Worm (Caenorhabditis elegans) whole organism, L4 larva: ENCODE results near the gene srg-62.

Experiments
- daf-16 ChIP-seq, 3 experiments: sonication (generic microtip); optimal IDR thresholded peaks; 2 replicates each; lab custom pipeline; 2016 to 2017; ENCODE audit warnings: missing genetic modification characterization in 3 of 3, missing genetic modification reagents in 3 of 3, mild to moderate bottlenecking in 2 of 3, missing compliant biosample characterization in 2 of 3, missing biosample characterization in 1 of 3, moderate library complexity in 1 of 3
- fkh-10 ChIP-seq: fragments of 150-350 bp; optimal IDR thresholded peaks from 2 replicates; lab custom pipeline; 2014; ENCODE audit warnings: missing biosample characterization, missing genetic modification reagents, missing genetic modification characterization
- lin-1 ChIP-seq: fragments of 200-800 bp; sonication (Bioruptor generic); IDR thresholded peaks from 2 replicates; pipeline ENCODE4 v1.3.6; 2022; ENCODE audit warnings: missing genetic modification reagents, missing genetic modification characterization, missing compliant biosample characterization
- lin-13 ChIP-seq: fragments of 150-350 bp; optimal IDR thresholded peaks from 2 replicates; lab custom pipeline; 2014; ENCODE audit warnings: missing biosample characterization, missing genetic modification reagents, missing genetic modification characterization
- madf-9 ChIP-seq: fragments of 200-800 bp; sonication (Bioruptor generic); conservative IDR thresholded peaks from 2 replicates; pipeline ENCODE4 v1.3.6; 2022; ENCODE audit warnings: missing genetic modification reagents, missing genetic modification characterization, missing compliant biosample characterization
- mes-2 ChIP-seq: sonication (generic microtip); optimal IDR thresholded peaks from 2 replicates; lab custom pipeline; 2016; ENCODE audit warnings: missing genotype, mild to moderate bottlenecking, missing genetic modification characterization, missing compliant biosample characterization; ENCODE audit not compliant: poor library complexity, severe bottlenecking
- nhr-10 ChIP-seq: fragments of 150-350 bp; optimal IDR thresholded peaks from 2 replicates; lab custom pipeline; 2014; ENCODE audit warnings: missing biosample characterization, missing genetic modification characterization
- nhr-6 ChIP-seq: fragments of 150-350 bp; optimal IDR thresholded peaks from 2 replicates; lab custom pipeline; 2014; ENCODE audit warnings: missing biosample characterization, missing genetic modification characterization
- nhr-76 ChIP-seq: fragments of 150-350 bp; optimal IDR thresholded peaks from 2 replicates; lab custom pipeline; 2014; ENCODE audit warnings: missing biosample characterization, missing genetic modification characterization
- snpc-1.2 ChIP-seq: fragments of 200-800 bp; sonication (Bioruptor generic); IDR thresholded peaks from 2 replicates; pipeline ENCODE4 v1.3.6; 2022; ENCODE audit warnings: missing genetic modification reagents, missing genetic modification characterization, missing compliant biosample characterization
- snpc-4 ChIP-seq: fragments of 150-350 bp; optimal IDR thresholded peaks from 2 replicates; lab custom pipeline; 2014; ENCODE audit warnings: missing biosample characterization, missing genetic modification characterization
- ztf-7 ChIP-seq: fragments of 150-350 bp; optimal IDR thresholded peaks from 2 replicates; lab custom pipeline; 2014; ENCODE audit warnings: missing biosample characterization, missing genetic modification characterization

ce11 chrV:2725225-2725624, 17.0 kb downstream of the srg-62 start, which contains the start of gene srg-59:
- TF ChIP-seq daf-16 (GFP tag; optimal IDR thresholded peaks at IDR 0.05; lab: Kevin White, UChicago) (no peak), daf-16 (tag; optimal IDR thresholded peaks at IDR 0.05; lab: Kevin White, UChicago) (no peak), nhr-10 (tag; lab: Kevin White, UChicago) (no peak), fkh-10 (GFP tag; lab: Kevin White, UChicago) (no peak), nhr-6 (no peak), snpc-1.2 (no peak), lin-13 (GFP tag; lab: Kevin White, UChicago) (no peak), lin-1 (GFP tag; lab: Robert Waterston, UW) (no peak), ztf-7 (tag; lab: Kevin White, UChicago) (no peak), snpc-4 (tag; lab: Kevin White, UChicago) (no peak), nhr-76 (no peak), madf-9 (no peak), mes-2 (tag; lab: Kevin White, UChicago) (no peak)
